Fruit fly (Drosophila melanogaster) whole organism, prepupa: ENCODE data around the gene CG13667.
A peak's percentile ranks its signal among the peaks of the same experiment; 100 is the strongest.

Experiments
- Blimp-1 ChIP-seq: fragments of 200-800 bp; sonication (Bioruptor generic); optimal IDR thresholded peaks from 3 replicates; lab custom pipeline; 2017; ENCODE audit warnings: missing biosample characterization, missing genetic modification characterization, mild to moderate bottlenecking, moderate library complexity, missing genetic modification reagents
- CG10631 ChIP-seq: fragments of 200-800 bp; sonication (Bioruptor generic); optimal IDR thresholded peaks from 2 replicates; lab custom pipeline; 2016; ENCODE audit warnings: missing biosample characterization, missing genetic modification characterization
- CG10669 ChIP-seq: fragments of 200-800 bp; sonication (Bioruptor generic); optimal IDR thresholded peaks from 3 replicates; lab custom pipeline; 2018; ENCODE audit warnings: missing biosample characterization, mild to moderate bottlenecking, missing genetic modification characterization, moderate library complexity
- CG11762 ChIP-seq: fragments of 200-800 bp; sonication (Bioruptor generic); optimal IDR thresholded peaks from 3 replicates; lab custom pipeline; 2016; ENCODE audit warnings: missing biosample characterization, missing genetic modification characterization; ENCODE audit not compliant: insufficient read depth
- CG11902 ChIP-seq: fragments of 200-800 bp; sonication (Bioruptor generic); optimal IDR thresholded peaks from 3 replicates; lab custom pipeline; 2016; ENCODE audit warnings: missing biosample characterization, missing genetic modification characterization
- CG15336 ChIP-seq: fragments of 200-800 bp; sonication (Bioruptor generic); IDR thresholded peaks from 2 replicates; pipeline ENCODE4 v1.3.6; 2022; ENCODE audit warnings: missing biosample characterization, missing genetic modification characterization
- CG1621 ChIP-seq: fragments of 200-800 bp; sonication (Bioruptor generic); optimal IDR thresholded peaks from 3 replicates; lab custom pipeline; 2018; ENCODE audit warnings: missing biosample characterization, mild to moderate bottlenecking, missing genetic modification characterization
- CG16779 ChIP-seq: fragments of 200-800 bp; sonication (Bioruptor generic); optimal IDR thresholded peaks from 3 replicates; lab custom pipeline; 2017; ENCODE audit warnings: missing biosample characterization, mild to moderate bottlenecking, missing genetic modification characterization
- CG3032 ChIP-seq: fragments of 200-800 bp; optimal IDR thresholded peaks from 2 replicates; lab custom pipeline; 2019; ENCODE audit warnings: missing biosample characterization, mild to moderate bottlenecking, missing genetic modification characterization, moderate library complexity
- CG31627 ChIP-seq: fragments of 200-800 bp; sonication (Bioruptor generic); optimal IDR thresholded peaks from 3 replicates; lab custom pipeline; 2016; ENCODE audit warnings: missing biosample characterization, missing genetic modification characterization
- CG32006 ChIP-seq: fragments of 200-800 bp; sonication (Bioruptor generic); optimal IDR thresholded peaks from 3 replicates; lab custom pipeline; 2017; ENCODE audit warnings: missing biosample characterization, mild to moderate bottlenecking, missing genetic modification characterization
- CG34406 ChIP-seq: fragments of 200-800 bp; sonication (Bioruptor generic); optimal IDR thresholded peaks from 3 replicates; lab custom pipeline; 2016; ENCODE audit warnings: missing biosample characterization, missing genetic modification characterization
- CG3919 ChIP-seq: fragments of 200-800 bp; sonication (Bioruptor generic); optimal IDR thresholded peaks from 3 replicates; lab custom pipeline; 2016; ENCODE audit warnings: missing biosample characterization, missing genetic modification characterization
- CG4318 ChIP-seq: fragments of 200-800 bp; sonication (Bioruptor generic); optimal IDR thresholded peaks from 3 replicates; lab custom pipeline; 2017; ENCODE audit warnings: missing biosample characterization, mild to moderate bottlenecking, missing genetic modification characterization
- CG6163 ChIP-seq: fragments of 200-800 bp; sonication (Bioruptor generic); IDR thresholded peaks from 3 replicates; pipeline ENCODE4 v1.3.6; 2022; ENCODE audit warnings: missing biosample characterization, missing genetic modification characterization
- CG6276 ChIP-seq: fragments of 200-800 bp; sonication (Bioruptor generic); optimal IDR thresholded peaks from 2 replicates; lab custom pipeline; 2017; ENCODE audit warnings: missing biosample characterization, mild to moderate bottlenecking, missing genetic modification characterization
- CG6792 ChIP-seq: fragments of 200-800 bp; sonication (Bioruptor generic); optimal IDR thresholded peaks from 3 replicates; lab custom pipeline; 2016; ENCODE audit warnings: missing biosample characterization, missing genetic modification characterization
- CG6854 ChIP-seq: fragments of 200-800 bp; sonication (Bioruptor generic); optimal IDR thresholded peaks from 2 replicates; lab custom pipeline; 2017; ENCODE audit warnings: missing biosample characterization, mild to moderate bottlenecking, missing genetic modification characterization
- CG7368 ChIP-seq: fragments of 200-800 bp; sonication (Bioruptor generic); optimal IDR thresholded peaks from 3 replicates; lab custom pipeline; 2016; ENCODE audit warnings: missing biosample characterization, missing genetic modification characterization
- CG8119 ChIP-seq: fragments of 200-800 bp; sonication (Bioruptor generic); IDR thresholded peaks from 3 replicates; pipeline ENCODE4 v1.3.6; 2022; ENCODE audit warnings: missing biosample characterization, missing genetic modification characterization
- CG8632 ChIP-seq: fragments of 200-800 bp; sonication (Bioruptor generic); optimal IDR thresholded peaks from 3 replicates; lab custom pipeline; 2016; ENCODE audit warnings: missing biosample characterization, missing genetic modification characterization
- CG9139 ChIP-seq: fragments of 200-800 bp; sonication (Bioruptor generic); optimal IDR thresholded peaks from 3 replicates; lab custom pipeline; 2017; ENCODE audit warnings: missing biosample characterization, mild to moderate bottlenecking, missing genetic modification characterization
- Eip75B ChIP-seq: fragments of 200-800 bp; sonication (Bioruptor generic); optimal IDR thresholded peaks from 3 replicates; lab custom pipeline; 2016; ENCODE audit warnings: missing biosample characterization, missing genetic modification characterization
- Eip78C ChIP-seq: fragments of 200-800 bp; sonication (Bioruptor generic); peaks from one replicate; lab custom pipeline; 2016; ENCODE audit warnings: missing biosample characterization, missing genetic modification characterization
- Eip93F ChIP-seq: fragments of 200-800 bp; sonication (Bioruptor generic); optimal IDR thresholded peaks from 2 replicates; lab custom pipeline; 2016; ENCODE audit warnings: missing biosample characterization, mild to moderate bottlenecking, missing genetic modification characterization
- Ets21C ChIP-seq: fragments of 200-800 bp; sonication (Bioruptor generic); optimal IDR thresholded peaks from 3 replicates; lab custom pipeline; 2016; ENCODE audit warnings: missing biosample characterization, missing genetic modification characterization
- Ets96B ChIP-seq: fragments of 200-800 bp; optimal IDR thresholded peaks from 2 replicates; lab custom pipeline; 2019; ENCODE audit warnings: missing biosample characterization, mild to moderate bottlenecking, missing genetic modification characterization, moderate library complexity
- Gug ChIP-seq: fragments of 200-800 bp; sonication (Bioruptor generic); IDR thresholded peaks from 2 replicates; pipeline ENCODE4 v1.3.6; 2022; ENCODE audit warnings: missing biosample characterization, missing genetic modification characterization
- Hr38 ChIP-seq: sonication (Bioruptor generic); optimal IDR thresholded peaks from 2 replicates; lab custom pipeline; 2016; ENCODE audit warnings: missing biosample characterization, missing genetic modification characterization
- Hr39 ChIP-seq: fragments of 200-800 bp; sonication (Bioruptor generic); optimal IDR thresholded peaks from 2 replicates; lab custom pipeline; 2016; ENCODE audit warnings: missing biosample characterization, missing genetic modification characterization
- Hr4 ChIP-seq: fragments of 200-800 bp; sonication (Bioruptor generic); optimal IDR thresholded peaks from 3 replicates; lab custom pipeline; 2016; ENCODE audit warnings: missing biosample characterization, missing genetic modification characterization
- Lpt ChIP-seq: fragments of 200-800 bp; sonication (Bioruptor generic); optimal IDR thresholded peaks from 3 replicates; lab custom pipeline; 2016; ENCODE audit warnings: missing biosample characterization, missing genetic modification characterization
- Met ChIP-seq: fragments of 200-800 bp; sonication (Bioruptor generic); optimal IDR thresholded peaks from 3 replicates; lab custom pipeline; 2016; ENCODE audit warnings: missing biosample characterization, missing genetic modification characterization
- OdsH ChIP-seq: fragments of 200-800 bp; sonication (Bioruptor generic); optimal IDR thresholded peaks from 3 replicates; lab custom pipeline; 2016; ENCODE audit warnings: missing biosample characterization, missing genetic modification characterization
- Smox ChIP-seq: fragments of 200-800 bp; sonication (Bioruptor generic); optimal IDR thresholded peaks from 3 replicates; lab custom pipeline; 2016; ENCODE audit warnings: missing biosample characterization, missing genetic modification characterization
- Sox102F ChIP-seq: fragments of 200-800 bp; sonication (Bioruptor generic); optimal IDR thresholded peaks from 2 replicates; lab custom pipeline; 2016; ENCODE audit warnings: missing biosample characterization, mild to moderate bottlenecking, missing genetic modification characterization
- achi ChIP-seq: fragments of 200-800 bp; sonication (Bioruptor generic); optimal IDR thresholded peaks from 3 replicates; lab custom pipeline; 2016; ENCODE audit warnings: missing biosample characterization, missing genetic modification characterization
- acj6 ChIP-seq: fragments of 200-800 bp; sonication (Bioruptor generic); optimal IDR thresholded peaks from 3 replicates; lab custom pipeline; 2016; ENCODE audit warnings: missing biosample characterization, missing genetic modification characterization
- cyc ChIP-seq: fragments of 200-800 bp; sonication (Bioruptor generic); optimal IDR thresholded peaks from 3 replicates; lab custom pipeline; 2016; ENCODE audit warnings: missing biosample characterization, missing genetic modification characterization
- dac ChIP-seq: fragments of 200-800 bp; sonication (Bioruptor generic); optimal IDR thresholded peaks from 2 replicates; lab custom pipeline; 2017; ENCODE audit warnings: missing biosample characterization, mild to moderate bottlenecking, missing genetic modification characterization
- dsx ChIP-seq: fragments of 200-800 bp; optimal IDR thresholded peaks from 3 replicates; lab custom pipeline; 2019; ENCODE audit warnings: missing biosample characterization, mild to moderate bottlenecking, missing genetic modification characterization, moderate library complexity; ENCODE audit not compliant: poor library complexity, severe bottlenecking
- eg ChIP-seq: fragments of 200-800 bp; sonication (Bioruptor generic); IDR thresholded peaks from 3 replicates; pipeline ENCODE4 v1.3.6; 2022; ENCODE audit warnings: missing biosample characterization, missing genetic modification characterization
- fd59A ChIP-seq: fragments of 200-800 bp; sonication (Bioruptor generic); optimal IDR thresholded peaks from 2 replicates; lab custom pipeline; 2017; ENCODE audit warnings: missing biosample characterization, mild to moderate bottlenecking, missing genetic modification characterization, missing genetic modification reagents
- fd85E ChIP-seq: fragments of 200-800 bp; sonication (Bioruptor generic); optimal IDR thresholded peaks from 3 replicates; lab custom pipeline; 2016; ENCODE audit warnings: missing biosample characterization, missing genetic modification characterization
- fkh ChIP-seq: fragments of 200-800 bp; sonication (Bioruptor generic); optimal IDR thresholded peaks from 3 replicates; lab custom pipeline; 2017; ENCODE audit warnings: missing biosample characterization, mild to moderate bottlenecking, missing genetic modification characterization, moderate library complexity
- lz ChIP-seq: fragments of 200-800 bp; sonication (Bioruptor generic); optimal IDR thresholded peaks from 3 replicates; lab custom pipeline; 2016; ENCODE audit warnings: missing biosample characterization, missing genetic modification characterization
- pdm3 ChIP-seq: fragments of 200-800 bp; sonication (Bioruptor generic); optimal IDR thresholded peaks from 3 replicates; lab custom pipeline; 2016; ENCODE audit warnings: missing biosample characterization, missing genetic modification characterization
- salr ChIP-seq, 2 experiments: fragments of 200-800 bp; sonication (Bioruptor generic); optimal IDR thresholded peaks; 3 replicates each; lab custom pipeline; 2016 to 2018; ENCODE audit warnings: missing biosample characterization in 2 of 2, missing genetic modification characterization in 2 of 2, mild to moderate bottlenecking in 1 of 2
- spab ChIP-seq: fragments of 200-800 bp; sonication (Bioruptor generic); optimal IDR thresholded peaks from 2 replicates; lab custom pipeline; 2017; ENCODE audit warnings: missing biosample characterization, mild to moderate bottlenecking, missing genetic modification characterization, missing genetic modification reagents
- svp ChIP-seq: fragments of 200-800 bp; sonication (Bioruptor generic); peaks from one replicate; lab custom pipeline; 2016; ENCODE audit warnings: missing biosample characterization, missing genetic modification characterization
- topi ChIP-seq: fragments of 200-800 bp; sonication (Bioruptor generic); optimal IDR thresholded peaks from 3 replicates; lab custom pipeline; 2016; ENCODE audit warnings: missing biosample characterization, missing genetic modification characterization
- vri ChIP-seq: fragments of 200-800 bp; sonication (Bioruptor generic); optimal IDR thresholded peaks from 3 replicates; lab custom pipeline; 2016; ENCODE audit warnings: missing biosample characterization, mild to moderate bottlenecking, missing genetic modification characterization

The CG13667 gene

dm6 chr3L:8395630-8396168 lies 9.6 kb upstream of the CG13667 start, which contains the start of gene CG7120:
CG7120 (plus strand) TSS chr3L:8396000.
- TF ChIP-seq dsx (GFP tag; lab: Kevin White, UChicago) = no peak
- TF ChIP-seq CG10669 (GFP tag; lab: Kevin White, UChicago) = peak; percentile 43
- TF ChIP-seq CG6792 = no peak
- TF ChIP-seq Ets96B (tag; lab: Kevin White, UChicago) = peak; percentile 31
- TF ChIP-seq CG6854 (GFP tag; lab: Kevin White, UChicago) = no peak
- peak; percentile 41 for TF ChIP-seq Smox (GFP tag; lab: Kevin White, UChicago)
- peak; percentile 16 for TF ChIP-seq CG3032 (tag; lab: Kevin White, UChicago)
- TF ChIP-seq CG32006 (GFP tag; lab: Kevin White, UChicago) = peak; percentile 66
- TF ChIP-seq Eip93F (GFP tag; lab: Kevin White, UChicago) = peak; percentile 23
- peak; percentile 14 for TF ChIP-seq CG3919 (GFP tag; lab: Kevin White, UChicago)
- peak; percentile 51 for TF ChIP-seq OdsH (GFP tag; lab: Kevin White, UChicago)
- TF ChIP-seq cyc = peak; percentile 55
- TF ChIP-seq CG15336 (GFP tag; lab: Robert Waterston, UW) = peak; percentile 51; the same call in 1 of the 2 replicates
- peak; percentile 52; the same call in 1 of the 3 replicates for TF ChIP-seq CG6163
- no peak for TF ChIP-seq CG7368
- no peak for TF ChIP-seq CG4318 (GFP tag; lab: Kevin White, UChicago)
- peak; percentile 43; the same call in 1 of the 3 replicates for TF ChIP-seq eg (GFP tag; lab: Robert Waterston, UW)
- peak; percentile 80 for TF ChIP-seq Eip78C (GFP tag; lab: Kevin White, UChicago)
- no peak for TF ChIP-seq fd59A
- no peak for TF ChIP-seq Gug (GFP tag; lab: Robert Waterston, UW)
- TF ChIP-seq CG8119 = 0 out of 3 replicates have a peak, but pooled peaks have one; percentile 16
- TF ChIP-seq fd85E (GFP tag; lab: Kevin White, UChicago) = no peak
- no peak for TF ChIP-seq Sox102F
- no peak for TF ChIP-seq CG1621
- no peak for TF ChIP-seq CG8632 (GFP tag; lab: Kevin White, UChicago)
- no peak for TF ChIP-seq vri (GFP tag; lab: Kevin White, UChicago)
- TF ChIP-seq svp = peak; percentile 75
- no peak for TF ChIP-seq fkh
- no peak for TF ChIP-seq Blimp-1 (GFP tag; lab: Kevin White, UChicago)
- TF ChIP-seq dac = no peak
- TF ChIP-seq Hr38 (GFP tag; lab: Kevin White, UChicago) = no peak
- TF ChIP-seq Hr39 (GFP tag; lab: Kevin White, UChicago) = peak; percentile 21
- peak; percentile 30 for TF ChIP-seq Lpt (GFP tag; lab: Kevin White, UChicago)
- peak; percentile 12 for TF ChIP-seq lz (GFP tag; lab: Kevin White, UChicago)
- TF ChIP-seq salr (GFP tag; optimal IDR thresholded peaks at IDR 0.05; lab: Kevin White, UChicago) = peak in 1 of 2 experiments; percentile 46
- peak; percentile 6 for TF ChIP-seq spab (GFP tag; lab: Kevin White, UChicago)
- no peak for TF ChIP-seq CG16779 (tag; lab: Kevin White, UChicago)
- TF ChIP-seq CG11902 = no peak
- TF ChIP-seq CG10631 (GFP tag; lab: Kevin White, UChicago) = no peak
- TF ChIP-seq CG11762 (GFP tag; lab: Kevin White, UChicago) = peak; percentile 11
- peak; percentile 47 for TF ChIP-seq CG6276
- TF ChIP-seq achi (GFP tag; lab: Kevin White, UChicago) = no peak
- TF ChIP-seq CG9139 = no peak
- peak; percentile 27 for TF ChIP-seq CG31627
- TF ChIP-seq topi (GFP tag; lab: Kevin White, UChicago) = peak; percentile 56
- TF ChIP-seq Ets21C (GFP tag; lab: Kevin White, UChicago) = no peak
- peak; percentile 16 for TF ChIP-seq Eip75B (GFP tag; lab: Kevin White, UChicago)
- peak; percentile 34 for TF ChIP-seq Met (GFP tag; lab: Kevin White, UChicago)
- TF ChIP-seq Hr4 (GFP tag; lab: Kevin White, UChicago) = peak; percentile 46
- peak; percentile 13 for TF ChIP-seq acj6 (GFP tag; lab: Kevin White, UChicago)
- TF ChIP-seq CG34406 (GFP tag; lab: Kevin White, UChicago) = peak; percentile 19
- peak; percentile 15 for TF ChIP-seq pdm3
